Fruit fly (Drosophila melanogaster): ENCODE data around the gene ergic53.

dm6 chr3L:8578470-8578869 is 43.7 kb downstream of the ergic53 start:
- TF ChIP-seq cnc (optimal IDR thresholded peaks at IDR 0.05) (no peak), CG14711 (tag; optimal IDR thresholded peaks at IDR 0.05) (no peak), kay (GFP tag; ENCODE audit: borderline replicate concordance) (no peak), CG7101 (tag; optimal IDR thresholded peaks at IDR 0.05) (no peak), cic (GFP tag; optimal IDR thresholded peaks at IDR 0.05) (no peak), CG11617 (GFP tag; optimal IDR thresholded peaks at IDR 0.05) (no peak), CG5204 (GFP tag; optimal IDR thresholded peaks at IDR 0.05) (no peak), CG12768 (GFP tag; optimal IDR thresholded peaks at IDR 0.05) (peak; percentile 10)
